Worm (Caenorhabditis elegans): Measurements from ENCODE around the gene elb-1.

- no peak for TF ChIP-seq ceh-13 (GFP tag; optimal IDR thresholded peaks at IDR 0.05)
- no peak for TF ChIP-seq ama-1 (optimal IDR thresholded peaks at IDR 0.05)
Measured at ce11 chrIII:11721405-11721804, 2.2 kb upstream of the elb-1 start, which contains the start of gene Y41C4A.32.
